Fruit fly (Drosophila melanogaster) whole organism, prepupa: ENCODE measurements around the gene CG33098.

Source experiments
- Blimp-1 ChIP-seq: fragments of 200-800 bp; sonication (Bioruptor generic); optimal IDR thresholded peaks from 3 replicates; lab custom pipeline; 2017; ENCODE audit warnings: missing biosample characterization, missing genetic modification characterization, mild to moderate bottlenecking, moderate library complexity, missing genetic modification reagents
- CG11762 ChIP-seq: fragments of 200-800 bp; sonication (Bioruptor generic); optimal IDR thresholded peaks from 3 replicates; lab custom pipeline; 2016; ENCODE audit warnings: missing biosample characterization, missing genetic modification characterization; ENCODE audit not compliant: insufficient read depth
- CG15336 ChIP-seq: fragments of 200-800 bp; sonication (Bioruptor generic); IDR thresholded peaks from 2 replicates; pipeline ENCODE4 v1.3.6; 2022; ENCODE audit warnings: missing biosample characterization, missing genetic modification characterization
- CG1621 ChIP-seq: fragments of 200-800 bp; sonication (Bioruptor generic); optimal IDR thresholded peaks from 3 replicates; lab custom pipeline; 2018; ENCODE audit warnings: missing biosample characterization, mild to moderate bottlenecking, missing genetic modification characterization
- CG16779 ChIP-seq: fragments of 200-800 bp; sonication (Bioruptor generic); optimal IDR thresholded peaks from 3 replicates; lab custom pipeline; 2017; ENCODE audit warnings: missing biosample characterization, mild to moderate bottlenecking, missing genetic modification characterization
- CG3032 ChIP-seq: fragments of 200-800 bp; optimal IDR thresholded peaks from 2 replicates; lab custom pipeline; 2019; ENCODE audit warnings: missing biosample characterization, mild to moderate bottlenecking, missing genetic modification characterization, moderate library complexity
- CG31627 ChIP-seq: fragments of 200-800 bp; sonication (Bioruptor generic); optimal IDR thresholded peaks from 3 replicates; lab custom pipeline; 2016; ENCODE audit warnings: missing biosample characterization, missing genetic modification characterization
- CG34406 ChIP-seq: fragments of 200-800 bp; sonication (Bioruptor generic); optimal IDR thresholded peaks from 3 replicates; lab custom pipeline; 2016; ENCODE audit warnings: missing biosample characterization, missing genetic modification characterization
- CG6163 ChIP-seq: fragments of 200-800 bp; sonication (Bioruptor generic); IDR thresholded peaks from 3 replicates; pipeline ENCODE4 v1.3.6; 2022; ENCODE audit warnings: missing biosample characterization, missing genetic modification characterization
- CG6276 ChIP-seq: fragments of 200-800 bp; sonication (Bioruptor generic); optimal IDR thresholded peaks from 2 replicates; lab custom pipeline; 2017; ENCODE audit warnings: missing biosample characterization, mild to moderate bottlenecking, missing genetic modification characterization
- CG6792 ChIP-seq: fragments of 200-800 bp; sonication (Bioruptor generic); optimal IDR thresholded peaks from 3 replicates; lab custom pipeline; 2016; ENCODE audit warnings: missing biosample characterization, missing genetic modification characterization
- CG6808 ChIP-seq: fragments of 200-800 bp; sonication (Bioruptor generic); optimal IDR thresholded peaks from 3 replicates; lab custom pipeline; 2017; ENCODE audit warnings: missing biosample characterization, missing genetic modification characterization, mild to moderate bottlenecking, moderate library complexity, missing genetic modification reagents
- CG6854 ChIP-seq: fragments of 200-800 bp; sonication (Bioruptor generic); optimal IDR thresholded peaks from 2 replicates; lab custom pipeline; 2017; ENCODE audit warnings: missing biosample characterization, mild to moderate bottlenecking, missing genetic modification characterization
- CG7368 ChIP-seq: fragments of 200-800 bp; sonication (Bioruptor generic); optimal IDR thresholded peaks from 3 replicates; lab custom pipeline; 2016; ENCODE audit warnings: missing biosample characterization, missing genetic modification characterization
- CG8319 ChIP-seq: fragments of 200-800 bp; sonication (Bioruptor generic); optimal IDR thresholded peaks from 3 replicates; lab custom pipeline; 2016; ENCODE audit warnings: missing biosample characterization, missing genetic modification characterization
- CG8632 ChIP-seq: fragments of 200-800 bp; sonication (Bioruptor generic); optimal IDR thresholded peaks from 3 replicates; lab custom pipeline; 2016; ENCODE audit warnings: missing biosample characterization, missing genetic modification characterization
- CG9139 ChIP-seq: fragments of 200-800 bp; sonication (Bioruptor generic); optimal IDR thresholded peaks from 3 replicates; lab custom pipeline; 2017; ENCODE audit warnings: missing biosample characterization, mild to moderate bottlenecking, missing genetic modification characterization
- Eip78C ChIP-seq: fragments of 200-800 bp; sonication (Bioruptor generic); peaks from one replicate; lab custom pipeline; 2016; ENCODE audit warnings: missing biosample characterization, missing genetic modification characterization
- Eip93F ChIP-seq: fragments of 200-800 bp; sonication (Bioruptor generic); optimal IDR thresholded peaks from 2 replicates; lab custom pipeline; 2016; ENCODE audit warnings: missing biosample characterization, mild to moderate bottlenecking, missing genetic modification characterization
- Ets21C ChIP-seq: fragments of 200-800 bp; sonication (Bioruptor generic); optimal IDR thresholded peaks from 3 replicates; lab custom pipeline; 2016; ENCODE audit warnings: missing biosample characterization, missing genetic modification characterization
- Ets96B ChIP-seq: fragments of 200-800 bp; optimal IDR thresholded peaks from 2 replicates; lab custom pipeline; 2019; ENCODE audit warnings: missing biosample characterization, mild to moderate bottlenecking, missing genetic modification characterization, moderate library complexity
- Gug ChIP-seq: fragments of 200-800 bp; sonication (Bioruptor generic); IDR thresholded peaks from 2 replicates; pipeline ENCODE4 v1.3.6; 2022; ENCODE audit warnings: missing biosample characterization, missing genetic modification characterization
- Met ChIP-seq: fragments of 200-800 bp; sonication (Bioruptor generic); optimal IDR thresholded peaks from 3 replicates; lab custom pipeline; 2016; ENCODE audit warnings: missing biosample characterization, missing genetic modification characterization
- Smox ChIP-seq: fragments of 200-800 bp; sonication (Bioruptor generic); optimal IDR thresholded peaks from 3 replicates; lab custom pipeline; 2016; ENCODE audit warnings: missing biosample characterization, missing genetic modification characterization
- Sox102F ChIP-seq: fragments of 200-800 bp; sonication (Bioruptor generic); optimal IDR thresholded peaks from 2 replicates; lab custom pipeline; 2016; ENCODE audit warnings: missing biosample characterization, mild to moderate bottlenecking, missing genetic modification characterization
- Sox14 ChIP-seq: fragments of 200-800 bp; sonication (Bioruptor generic); optimal IDR thresholded peaks from 3 replicates; lab custom pipeline; 2016; ENCODE audit warnings: missing biosample characterization, missing genetic modification characterization
- achi ChIP-seq: fragments of 200-800 bp; sonication (Bioruptor generic); optimal IDR thresholded peaks from 3 replicates; lab custom pipeline; 2016; ENCODE audit warnings: missing biosample characterization, missing genetic modification characterization
- acj6 ChIP-seq: fragments of 200-800 bp; sonication (Bioruptor generic); optimal IDR thresholded peaks from 3 replicates; lab custom pipeline; 2016; ENCODE audit warnings: missing biosample characterization, missing genetic modification characterization
- dac ChIP-seq: fragments of 200-800 bp; sonication (Bioruptor generic); optimal IDR thresholded peaks from 2 replicates; lab custom pipeline; 2017; ENCODE audit warnings: missing biosample characterization, mild to moderate bottlenecking, missing genetic modification characterization
- eg ChIP-seq: fragments of 200-800 bp; sonication (Bioruptor generic); IDR thresholded peaks from 3 replicates; pipeline ENCODE4 v1.3.6; 2022; ENCODE audit warnings: missing biosample characterization, missing genetic modification characterization
- esn ChIP-seq: fragments of 200-800 bp; sonication (Bioruptor generic); optimal IDR thresholded peaks from 2 replicates; lab custom pipeline; 2016; ENCODE audit warnings: missing biosample characterization, mild to moderate bottlenecking, missing genetic modification characterization, moderate library complexity
- fd59A ChIP-seq: fragments of 200-800 bp; sonication (Bioruptor generic); optimal IDR thresholded peaks from 2 replicates; lab custom pipeline; 2017; ENCODE audit warnings: missing biosample characterization, mild to moderate bottlenecking, missing genetic modification characterization, missing genetic modification reagents
- fd85E ChIP-seq: fragments of 200-800 bp; sonication (Bioruptor generic); optimal IDR thresholded peaks from 3 replicates; lab custom pipeline; 2016; ENCODE audit warnings: missing biosample characterization, missing genetic modification characterization
- fkh ChIP-seq: fragments of 200-800 bp; sonication (Bioruptor generic); optimal IDR thresholded peaks from 3 replicates; lab custom pipeline; 2017; ENCODE audit warnings: missing biosample characterization, mild to moderate bottlenecking, missing genetic modification characterization, moderate library complexity
- lz ChIP-seq: fragments of 200-800 bp; sonication (Bioruptor generic); optimal IDR thresholded peaks from 3 replicates; lab custom pipeline; 2016; ENCODE audit warnings: missing biosample characterization, missing genetic modification characterization
- pdm3 ChIP-seq: fragments of 200-800 bp; sonication (Bioruptor generic); optimal IDR thresholded peaks from 3 replicates; lab custom pipeline; 2016; ENCODE audit warnings: missing biosample characterization, missing genetic modification characterization
- salr ChIP-seq, 2 experiments: fragments of 200-800 bp; sonication (Bioruptor generic); optimal IDR thresholded peaks; 3 replicates each; lab custom pipeline; 2016 to 2018; ENCODE audit warnings: missing biosample characterization in 2 of 2, missing genetic modification characterization in 2 of 2, mild to moderate bottlenecking in 1 of 2
- spab ChIP-seq: fragments of 200-800 bp; sonication (Bioruptor generic); optimal IDR thresholded peaks from 2 replicates; lab custom pipeline; 2017; ENCODE audit warnings: missing biosample characterization, mild to moderate bottlenecking, missing genetic modification characterization, missing genetic modification reagents
- ss ChIP-seq, 2 experiments: fragments of 200-800 bp; sonication (Bioruptor generic); optimal IDR thresholded peaks; 2 replicates in 1 of 2; 3 replicates in 1 of 2; lab custom pipeline; 2017 to 2018; ENCODE audit warnings: mild to moderate bottlenecking in 2 of 2, missing biosample characterization in 2 of 2, missing genetic modification characterization in 2 of 2, moderate library complexity in 1 of 2
- svp ChIP-seq: fragments of 200-800 bp; sonication (Bioruptor generic); peaks from one replicate; lab custom pipeline; 2016; ENCODE audit warnings: missing biosample characterization, missing genetic modification characterization
- topi ChIP-seq: fragments of 200-800 bp; sonication (Bioruptor generic); optimal IDR thresholded peaks from 3 replicates; lab custom pipeline; 2016; ENCODE audit warnings: missing biosample characterization, missing genetic modification characterization
- vri ChIP-seq: fragments of 200-800 bp; sonication (Bioruptor generic); optimal IDR thresholded peaks from 3 replicates; lab custom pipeline; 2016; ENCODE audit warnings: missing biosample characterization, mild to moderate bottlenecking, missing genetic modification characterization

The CG33098 gene

dm6 chr3R:12365264-12365840 is 21.6 kb upstream of the CG33098 start, which contains the start of gene GstD10:
GstD10 (minus strand) TSS chr3R:12365735.
- TF ChIP-seq CG34406 (GFP tag; lab: Kevin White, UChicago), result no peak
- TF ChIP-seq Gug (GFP tag; lab: Robert Waterston, UW), result no peak
- peak; percentile 90 for TF ChIP-seq svp (GFP tag; lab: Kevin White, UChicago)
- TF ChIP-seq achi, result no peak
- peak; percentile 75 for TF ChIP-seq vri

- TF ChIP-seq fkh (GFP tag; lab: Kevin White, UChicago) (peak; percentile 31), Eip93F (GFP tag; lab: Kevin White, UChicago) (peak; percentile 3), salr (GFP tag; optimal IDR thresholded peaks at IDR 0.05; lab: Kevin White, UChicago) (no peak), vri (peak; percentile 8)
These were observed 21.1 kb upstream of the CG33098 start for dm6 chr3R:12365887-12366286.

dm6 chr3R:12367464-12367863 is 19.5 kb upstream of the CG33098 start, which contains the start of gene GstD9:
GstD9 (minus strand) TSS chr3R:12367564.
- TF ChIP-seq Eip78C (GFP tag; lab: Kevin White, UChicago) (peak; percentile 41), Sox14 (no peak), spab (no peak)

dm6 chr3R:12369135-12369792 is 17.7 kb upstream of the CG33098 start, which contains the start of gene GstD1:
GstD1 (minus strand) TSS chr3R:12369268.
- TF ChIP-seq CG9139 (GFP tag; lab: Kevin White, UChicago) (peak; percentile 36), lz (GFP tag; lab: Kevin White, UChicago) (peak; percentile 64), CG16779 (tag; lab: Kevin White, UChicago) (peak; percentile 36), CG6276 (GFP tag; lab: Kevin White, UChicago) (peak; percentile 77), CG8632 (no peak), CG3032 (tag; lab: Kevin White, UChicago) (peak; percentile 45), acj6 (GFP tag; lab: Kevin White, UChicago) (peak; percentile 43), CG1621 (tag; lab: Kevin White, UChicago) (no peak), dac (peak; percentile 47), pdm3 (GFP tag; lab: Kevin White, UChicago) (peak; percentile 43), CG6808 (GFP tag; lab: Kevin White, UChicago) (peak; percentile 51), eg (GFP tag; lab: Robert Waterston, UW) (peak; percentile 75), topi (GFP tag; lab: Kevin White, UChicago) (peak; percentile 48), CG6792 (GFP tag; lab: Kevin White, UChicago) (peak; percentile 21), achi (peak; percentile 74), CG6854 (no peak), fd85E (GFP tag; lab: Kevin White, UChicago) (no peak), CG34406 (GFP tag; lab: Kevin White, UChicago) (peak; percentile 43), CG15336 (GFP tag; lab: Robert Waterston, UW) (peak; percentile 76), CG11762 (GFP tag; lab: Kevin White, UChicago) (peak; percentile 30), esn (GFP tag; lab: Kevin White, UChicago) (peak; percentile 60), vri (peak; percentile 49), fd59A (GFP tag; lab: Kevin White, UChicago) (peak; percentile 59), CG7368 (peak; percentile 1), Blimp-1 (GFP tag; lab: Kevin White, UChicago) (no peak), CG31627 (GFP tag; lab: Kevin White, UChicago) (peak; percentile 47), Smox (peak; percentile 36), Sox102F (GFP tag; lab: Kevin White, UChicago) (peak; percentile 2), fkh (GFP tag; lab: Kevin White, UChicago) (peak; percentile 62), Eip78C (GFP tag; lab: Kevin White, UChicago) (peak; percentile 89), CG8319 (no peak), svp (GFP tag; lab: Kevin White, UChicago) (peak; percentile 79), CG6163 (GFP tag; lab: Robert Waterston, UW) (peak; percentile 69), Gug (GFP tag; lab: Robert Waterston, UW) (0 out of 2 replicates have a peak, but pooled peaks have one; percentile 52), Met (GFP tag; lab: Kevin White, UChicago) (peak; percentile 50), Ets96B (peak; percentile 51), Sox14 (peak; percentile 67), Ets21C (peak; percentile 39), ss (GFP tag; optimal IDR thresholded peaks at IDR 0.05; lab: Kevin White, UChicago) (peak; percentile 3 to 53), salr (GFP tag; optimal IDR thresholded peaks at IDR 0.05; lab: Kevin White, UChicago) (peak in 1 of 2 experiments; percentile 81)
